Worm (Caenorhabditis elegans): ENCODE data around the gene iff-2.

Gene iff-2

DNA sequence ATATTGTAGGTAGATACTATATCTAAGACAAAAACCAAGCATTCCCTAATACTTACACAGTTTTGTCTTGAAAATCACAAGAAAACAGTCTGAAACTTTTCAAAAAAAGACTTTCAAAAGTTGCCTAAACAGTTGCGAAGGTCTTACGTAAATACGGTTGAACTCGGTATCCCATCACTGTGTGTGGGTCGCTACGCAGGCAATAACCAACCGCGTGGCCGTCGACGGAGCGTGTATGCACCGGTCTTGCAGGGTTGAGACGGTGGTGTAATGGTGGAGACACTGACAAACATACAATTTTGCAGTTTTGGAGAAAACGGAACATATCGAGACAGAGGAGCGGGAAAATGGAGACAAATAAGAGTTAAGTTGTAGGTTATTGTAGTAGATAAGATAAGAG lies at the start of gene iff-2:
TSS of gene iff-2 (minus strand) at position 141 of the 400 bp plus-strand sequence.
- TF ChIP-seq ztf-29 (GFP tag; IDR thresholded peaks at IDR 0.05) (peak; percentile 16; the same call in 1 of the 2 replicates), cog-1 (tag; optimal IDR thresholded peaks at IDR 0.05) (peak; percentile 97), flt-1 (GFP tag; IDR thresholded peaks at IDR 0.05) (peak; percentile 89), klf-2 (GFP tag; conservative IDR thresholded peaks at IDR 0.05) (0 out of 2 replicates have a peak, but pooled peaks have one; percentile 51), med-1 (GFP tag; optimal IDR thresholded peaks at IDR 0.05; ENCODE audit: insufficient read depth) (no peak), T22C8.4 (GFP tag; IDR thresholded peaks at IDR 0.05) (peak; percentile 52), ztf-23 (GFP tag; IDR thresholded peaks at IDR 0.05) (peak; percentile 92), ref-1 (GFP tag; conservative IDR thresholded peaks at IDR 0.05) (peak; percentile 46), tab-1 (GFP tag; IDR thresholded peaks at IDR 0.05) (peak; percentile 24; the same call in 1 of the 2 replicates)

DNA sequence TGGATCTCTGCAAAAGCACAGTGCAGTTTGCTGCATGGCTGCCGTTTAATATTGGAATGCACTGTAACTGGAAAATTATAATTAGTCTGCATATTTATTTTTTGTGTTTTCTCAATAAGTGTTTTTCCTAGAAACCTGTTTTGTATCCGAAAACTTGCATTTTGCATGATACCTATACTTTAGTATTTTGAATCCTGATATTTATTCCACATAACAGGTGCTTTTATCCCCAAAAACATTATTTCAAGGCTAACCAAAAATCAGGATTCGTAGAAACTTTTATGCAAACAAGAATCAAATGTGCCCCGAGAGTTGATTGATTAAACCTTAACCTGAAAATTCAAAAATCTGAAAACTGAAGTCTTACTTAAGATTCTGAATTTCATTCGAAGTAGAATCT lies 49.4 kb upstream of the iff-2 start:
- TF ChIP-seq ztf-29 (GFP tag; IDR thresholded peaks at IDR 0.05): no peak
- no peak for TF ChIP-seq T22C8.4 (GFP tag; IDR thresholded peaks at IDR 0.05)
- no peak for TF ChIP-seq klf-2 (GFP tag; conservative IDR thresholded peaks at IDR 0.05)
- no peak for TF ChIP-seq tab-1 (GFP tag; IDR thresholded peaks at IDR 0.05)
- TF ChIP-seq flt-1 (GFP tag; IDR thresholded peaks at IDR 0.05): no peak
- no peak for TF ChIP-seq ztf-23 (GFP tag; IDR thresholded peaks at IDR 0.05)
- TF ChIP-seq cog-1 (tag; optimal IDR thresholded peaks at IDR 0.05): no peak
- TF ChIP-seq med-1 (GFP tag; optimal IDR thresholded peaks at IDR 0.05; ENCODE audit: insufficient read depth): no peak
- TF ChIP-seq ref-1 (GFP tag; conservative IDR thresholded peaks at IDR 0.05): no peak

- TF ChIP-seq flt-1 (GFP tag; IDR thresholded peaks at IDR 0.05): no peak
- TF ChIP-seq ref-1 (GFP tag; conservative IDR thresholded peaks at IDR 0.05): no peak
- TF ChIP-seq klf-2 (GFP tag; conservative IDR thresholded peaks at IDR 0.05): no peak
- TF ChIP-seq ztf-23 (GFP tag; IDR thresholded peaks at IDR 0.05): no peak
Measured at ce11 chrII:8610085-8610484, 48.9 kb upstream of the iff-2 start, which contains the start of gene F28C6.9. Gene F28C6.9, minus strand, starts transcription at chrII:8610185.

- TF ChIP-seq flt-1 (GFP tag; IDR thresholded peaks at IDR 0.05): no peak
- no peak for TF ChIP-seq ztf-23 (GFP tag; IDR thresholded peaks at IDR 0.05)
- no peak for TF ChIP-seq tab-1 (GFP tag; IDR thresholded peaks at IDR 0.05)
- no peak for TF ChIP-seq T22C8.4 (GFP tag; IDR thresholded peaks at IDR 0.05)
- TF ChIP-seq ztf-29 (GFP tag; IDR thresholded peaks at IDR 0.05): no peak
- TF ChIP-seq ref-1 (GFP tag; conservative IDR thresholded peaks at IDR 0.05): no peak
- TF ChIP-seq cog-1 (tag; optimal IDR thresholded peaks at IDR 0.05): no peak
- TF ChIP-seq med-1 (GFP tag; optimal IDR thresholded peaks at IDR 0.05; ENCODE audit: insufficient read depth): no peak
- TF ChIP-seq klf-2 (GFP tag; conservative IDR thresholded peaks at IDR 0.05): no peak
Measured at ce11 chrII:8607662-8608061, 46.5 kb upstream of the iff-2 start, which contains the start of gene F28C6.10. Gene F28C6.10, plus strand, starts transcription at chrII:8607962.

DNA sequence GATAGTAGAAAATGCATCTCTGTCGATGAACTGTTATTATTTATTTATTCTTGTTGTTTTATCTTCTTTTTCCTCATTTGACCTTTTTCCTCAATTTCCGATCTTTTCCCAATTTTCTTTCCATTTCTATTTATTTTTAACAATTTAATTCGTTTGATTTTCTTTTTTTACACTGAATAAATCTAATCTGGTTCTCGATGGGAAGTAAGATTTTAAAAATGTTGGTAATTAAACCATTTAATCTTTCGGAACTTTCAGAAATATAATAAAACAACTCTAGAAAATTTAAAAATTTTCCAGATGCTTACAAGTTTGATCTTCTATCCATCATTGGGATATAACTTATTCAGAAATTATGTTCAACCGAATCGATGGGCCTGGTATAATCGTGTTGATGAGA lies 45.4 kb upstream of the iff-2 start, which contains the start of gene F28C6.8:
TSS of gene F28C6.8 (plus strand) at position 301 of the 400 bp plus-strand sequence.
- TF ChIP-seq flt-1 (GFP tag; IDR thresholded peaks at IDR 0.05) (no peak), cog-1 (tag; optimal IDR thresholded peaks at IDR 0.05) (no peak), T22C8.4 (GFP tag; IDR thresholded peaks at IDR 0.05) (no peak), med-1 (GFP tag; optimal IDR thresholded peaks at IDR 0.05; ENCODE audit: insufficient read depth) (no peak), ref-1 (GFP tag; conservative IDR thresholded peaks at IDR 0.05) (no peak), klf-2 (GFP tag; conservative IDR thresholded peaks at IDR 0.05) (no peak), tab-1 (GFP tag; IDR thresholded peaks at IDR 0.05) (no peak), ztf-23 (GFP tag; IDR thresholded peaks at IDR 0.05) (no peak)

- TF ChIP-seq cog-1 (tag; optimal IDR thresholded peaks at IDR 0.05) (no peak), ref-1 (GFP tag; conservative IDR thresholded peaks at IDR 0.05) (no peak), klf-2 (GFP tag; conservative IDR thresholded peaks at IDR 0.05) (no peak), ztf-23 (GFP tag; IDR thresholded peaks at IDR 0.05) (no peak), med-1 (GFP tag; optimal IDR thresholded peaks at IDR 0.05; ENCODE audit: insufficient read depth) (no peak), tab-1 (GFP tag; IDR thresholded peaks at IDR 0.05) (no peak), flt-1 (GFP tag; IDR thresholded peaks at IDR 0.05) (no peak), ztf-29 (GFP tag; IDR thresholded peaks at IDR 0.05) (no peak), T22C8.4 (GFP tag; IDR thresholded peaks at IDR 0.05) (no peak)
Measured at ce11 chrII:8603567-8604359, 42.6 kb upstream of the iff-2 start, which contains the start of gene suf-1. Gene suf-1, plus strand, starts transcription at chrII:8603846.

ce11 chrII:8602337-8602944 lies 41.3 kb upstream of the iff-2 start, which contains the start of the genes cpf-1 and rpl-26:
Gene cpf-1, minus strand, starts transcription at chrII:8602440.
Gene rpl-26, plus strand, starts transcription at chrII:8602785.
- TF ChIP-seq ref-1 (GFP tag; conservative IDR thresholded peaks at IDR 0.05) (no peak), med-1 (GFP tag; optimal IDR thresholded peaks at IDR 0.05; ENCODE audit: insufficient read depth) (no peak), tab-1 (GFP tag; IDR thresholded peaks at IDR 0.05) (no peak), cog-1 (tag; optimal IDR thresholded peaks at IDR 0.05) (no peak), ztf-29 (GFP tag; IDR thresholded peaks at IDR 0.05) (no peak)

DNA sequence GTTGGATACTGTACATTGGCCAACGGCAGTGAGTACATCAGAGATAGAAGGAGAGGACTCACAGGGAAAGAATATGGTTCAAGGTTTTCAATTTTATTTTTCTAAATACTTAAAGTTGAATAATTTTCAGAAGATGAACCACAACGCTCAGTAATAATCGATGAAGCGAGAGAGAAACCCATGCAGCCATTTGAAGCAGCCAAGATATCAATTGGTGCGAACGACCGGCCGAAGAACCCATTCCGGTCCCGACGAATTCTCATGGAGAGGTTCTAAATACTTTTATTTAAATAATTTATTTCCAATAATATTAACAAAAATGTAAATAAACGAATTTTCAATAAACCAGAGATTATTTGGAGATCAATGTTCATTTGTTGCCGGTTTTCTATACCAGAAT lies 39.0 kb upstream of the iff-2 start, which contains the start of gene pigg-1:
TSS of gene pigg-1 (minus strand) at position 101 of the 400 bp plus-strand sequence.
- TF ChIP-seq tab-1 (GFP tag; IDR thresholded peaks at IDR 0.05): no peak
- TF ChIP-seq med-1 (GFP tag; optimal IDR thresholded peaks at IDR 0.05; ENCODE audit: insufficient read depth): no peak
- no peak for TF ChIP-seq ztf-29 (GFP tag; IDR thresholded peaks at IDR 0.05)
- no peak for TF ChIP-seq flt-1 (GFP tag; IDR thresholded peaks at IDR 0.05)
- TF ChIP-seq ref-1 (GFP tag; conservative IDR thresholded peaks at IDR 0.05): no peak
- TF ChIP-seq ztf-23 (GFP tag; IDR thresholded peaks at IDR 0.05): no peak
- TF ChIP-seq cog-1 (tag; optimal IDR thresholded peaks at IDR 0.05): no peak
- no peak for TF ChIP-seq klf-2 (GFP tag; conservative IDR thresholded peaks at IDR 0.05)
- TF ChIP-seq T22C8.4 (GFP tag; IDR thresholded peaks at IDR 0.05): no peak

DNA sequence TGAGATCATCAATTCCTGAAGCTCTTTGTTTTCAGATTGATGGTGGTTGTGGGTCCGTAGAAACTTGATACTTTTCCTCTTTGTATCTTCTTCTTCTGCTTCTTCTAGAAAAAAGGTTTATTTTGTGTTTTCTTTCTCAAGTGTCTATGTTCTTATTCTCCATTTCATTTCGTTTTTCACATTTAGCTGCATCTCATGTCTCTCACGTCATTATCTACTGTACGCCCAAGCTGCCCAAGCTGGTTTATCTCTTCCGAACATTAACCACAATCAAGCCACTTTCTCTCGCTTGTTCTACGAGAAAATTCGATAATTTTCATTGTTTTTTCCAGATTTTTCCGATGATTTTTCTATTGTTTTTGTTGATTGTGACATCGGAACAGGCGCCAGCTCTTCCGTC lies 38.0 kb upstream of the iff-2 start, which contains the start of gene F28C6.5:
TSS of gene F28C6.5 (plus strand) at position 301 of the 400 bp plus-strand sequence.
- TF ChIP-seq tab-1 (GFP tag; IDR thresholded peaks at IDR 0.05): no peak
- no peak for TF ChIP-seq klf-2 (GFP tag; conservative IDR thresholded peaks at IDR 0.05)
- no peak for TF ChIP-seq T22C8.4 (GFP tag; IDR thresholded peaks at IDR 0.05)
- no peak for TF ChIP-seq ztf-23 (GFP tag; IDR thresholded peaks at IDR 0.05)
- no peak for TF ChIP-seq flt-1 (GFP tag; IDR thresholded peaks at IDR 0.05)

Measured in whole organism, midembryonic.